Worm (Caenorhabditis elegans): ENCODE data around the gene wdr-54.
A peak's percentile ranks its signal among the peaks of the same experiment; 100 is the strongest.

Gene wdr-54

ce11 chrX:871020-871419, 42.3 kb downstream of the wdr-54 start, which contains the start of gene lgl-1:
Gene lgl-1, minus strand, starts transcription at chrX:871089.
- TF ChIP-seq ztf-4 (tag; optimal IDR thresholded peaks at IDR 0.05) (no peak), egl-27 (tag; optimal IDR thresholded peaks at IDR 0.05) (no peak), mab-5 (tag; optimal IDR thresholded peaks at IDR 0.05) (no peak), mdl-1 (tag; optimal IDR thresholded peaks at IDR 0.05) (no peak), unc-62 (GFP tag; optimal IDR thresholded peaks at IDR 0.05) (no peak), nhr-12 (tag; optimal IDR thresholded peaks at IDR 0.05) (no peak), nhr-21 (tag; optimal IDR thresholded peaks at IDR 0.05) (no peak), skn-1 (tag; optimal IDR thresholded peaks at IDR 0.05) (no peak), zag-1 (tag; optimal IDR thresholded peaks at IDR 0.05) (no peak), blmp-1 (tag; optimal IDR thresholded peaks at IDR 0.05; ENCODE audit: insufficient read depth) (peak; percentile 28), fos-1 (tag; optimal IDR thresholded peaks at IDR 0.05) (peak; percentile 83), aly-2 (tag; optimal IDR thresholded peaks at IDR 0.05) (no peak), nhr-10 (tag; optimal IDR thresholded peaks at IDR 0.05) (no peak), elt-1 (tag; optimal IDR thresholded peaks at IDR 0.05) (no peak), elt-3 (tag; optimal IDR thresholded peaks at IDR 0.05) (no peak), peb-1 (tag; optimal IDR thresholded peaks at IDR 0.05) (no peak), sma-9 (GFP tag; optimal IDR thresholded peaks at IDR 0.05) (peak; percentile 13), sma-9 (tag; optimal IDR thresholded peaks at IDR 0.05) (no peak), lin-13 (GFP tag; optimal IDR thresholded peaks at IDR 0.05) (no peak), nhr-25 (tag; optimal IDR thresholded peaks at IDR 0.05) (peak; percentile 76), Y55F3AM.14 (GFP tag; optimal IDR thresholded peaks at IDR 0.05) (no peak), lsy-2 (tag; optimal IDR thresholded peaks at IDR 0.05) (no peak), ZK546.5 (tag; optimal IDR thresholded peaks at IDR 0.05) (no peak), lin-39 (tag; optimal IDR thresholded peaks at IDR 0.05) (no peak), ztf-11 (tag; optimal IDR thresholded peaks at IDR 0.05) (no peak), ztf-1 (GFP tag; conservative IDR thresholded peaks at IDR 0.05) (no peak), unc-55 (GFP tag; optimal IDR thresholded peaks at IDR 0.05) (peak; percentile 40), lin-11 (tag; optimal IDR thresholded peaks at IDR 0.05) (no peak), C34F6.9 (tag; optimal IDR thresholded peaks at IDR 0.05) (peak; percentile 27), nhr-23 (tag; optimal IDR thresholded peaks at IDR 0.05) (no peak), nhr-11 (tag; optimal IDR thresholded peaks at IDR 0.05) (no peak), F13H6.1 (tag; optimal IDR thresholded peaks at IDR 0.05) (peak; percentile 46), sma-3 (GFP tag; optimal IDR thresholded peaks at IDR 0.05) (peak; percentile 38), sem-4 (tag; optimal IDR thresholded peaks at IDR 0.05) (no peak), unc-39 (tag; optimal IDR thresholded peaks at IDR 0.05) (no peak), ama-1 (optimal IDR thresholded peaks at IDR 0.05) (no peak), crh-2 (tag; optimal IDR thresholded peaks at IDR 0.05) (peak; percentile 6)

- TF ChIP-seq lin-39 (tag; optimal IDR thresholded peaks at IDR 0.05): no peak
- peak; percentile 31 for TF ChIP-seq skn-1 (tag; optimal IDR thresholded peaks at IDR 0.05)
- TF ChIP-seq nhr-25 (tag; optimal IDR thresholded peaks at IDR 0.05): no peak
- no peak for TF ChIP-seq unc-55 (GFP tag; optimal IDR thresholded peaks at IDR 0.05)
- TF ChIP-seq nhr-12 (tag; optimal IDR thresholded peaks at IDR 0.05): no peak
- no peak for TF ChIP-seq ama-1 (optimal IDR thresholded peaks at IDR 0.05)
- no peak for TF ChIP-seq elt-3 (tag; optimal IDR thresholded peaks at IDR 0.05)
- TF ChIP-seq C34F6.9 (tag; optimal IDR thresholded peaks at IDR 0.05): no peak
- TF ChIP-seq fos-1 (tag; optimal IDR thresholded peaks at IDR 0.05): peak; percentile 74
- no peak for TF ChIP-seq aly-2 (tag; optimal IDR thresholded peaks at IDR 0.05)
- TF ChIP-seq unc-62 (GFP tag; optimal IDR thresholded peaks at IDR 0.05): no peak
- no peak for TF ChIP-seq F13H6.1 (tag; optimal IDR thresholded peaks at IDR 0.05)
- TF ChIP-seq ceh-16 (tag; optimal IDR thresholded peaks at IDR 0.05): no peak
- no peak for TF ChIP-seq sma-3 (GFP tag; optimal IDR thresholded peaks at IDR 0.05)
- no peak for TF ChIP-seq nhr-21 (tag; optimal IDR thresholded peaks at IDR 0.05)
- no peak for TF ChIP-seq Y55F3AM.14 (GFP tag; optimal IDR thresholded peaks at IDR 0.05)
- no peak for TF ChIP-seq nhr-10 (tag; optimal IDR thresholded peaks at IDR 0.05)
- TF ChIP-seq egl-27 (tag; optimal IDR thresholded peaks at IDR 0.05): no peak
- TF ChIP-seq peb-1 (tag; optimal IDR thresholded peaks at IDR 0.05): no peak
- no peak for TF ChIP-seq ZK546.5 (tag; optimal IDR thresholded peaks at IDR 0.05)
- no peak for TF ChIP-seq mab-5 (tag; optimal IDR thresholded peaks at IDR 0.05)
- TF ChIP-seq blmp-1 (tag; optimal IDR thresholded peaks at IDR 0.05; ENCODE audit: insufficient read depth): no peak
- TF ChIP-seq lin-11 (tag; optimal IDR thresholded peaks at IDR 0.05): no peak
- TF ChIP-seq snpc-4 (tag; optimal IDR thresholded peaks at IDR 0.05): peak; percentile 78
Observed at ce11 chrX:871957-872715, 43.4 kb downstream of the wdr-54 start, which contains the start of gene F56F10.1. Gene F56F10.1, plus strand, starts transcription at chrX:872603.

Data from whole organism, L2 larva.